Worm (Caenorhabditis elegans) whole organism, L2 larva: ENCODE data around the gene clec-143.

Experiments used
- F13H6.1 ChIP-seq: sonication (generic microtip); optimal IDR thresholded peaks from 2 replicates; lab custom pipeline; 2016; ENCODE audit warnings: missing genetic modification characterization, missing compliant biosample characterization
- R02D3.7 ChIP-seq: fragments of 150-350 bp; optimal IDR thresholded peaks from 2 replicates; lab custom pipeline; 2014; ENCODE audit warnings: missing biosample characterization, missing genetic modification characterization
- ama-1 ChIP-seq: fragments of 150-350 bp; optimal IDR thresholded peaks from 2 replicates; lab custom pipeline; 2018; ENCODE audit warnings: inconsistent platforms
- ceh-16 ChIP-seq: fragments of 150-350 bp; optimal IDR thresholded peaks from 2 replicates; lab custom pipeline; 2014; ENCODE audit warnings: missing biosample characterization, missing genetic modification characterization
- lin-39 ChIP-seq: fragments of 150-350 bp; optimal IDR thresholded peaks from 2 replicates; lab custom pipeline; 2014; ENCODE audit warnings: missing biosample characterization, missing genetic modification reagents, missing genetic modification characterization
- mdl-1 ChIP-seq, 2 experiments: fragments of 150-350 bp in 1 of 2; sonication (generic microtip) in 1 of 2; optimal IDR thresholded peaks; 2 replicates each; lab custom pipeline; 2017; ENCODE audit warnings: missing biosample characterization in 2 of 2, missing genetic modification characterization in 2 of 2

ce11 chrII:10447348-10448316 lies 22.5 kb downstream of the clec-143 start, which contains the start of gene ZK673.2:
- TF ChIP-seq ceh-16 (tag; lab: Kevin White, UChicago) (no peak), lin-39 (tag; lab: Kevin White, UChicago) (no peak), ama-1 (lab: Kevin White, UChicago) (peak; percentile 6), F13H6.1 (tag; lab: Kevin White, UChicago) (peak; percentile 12), R02D3.7 (tag; lab: Kevin White, UChicago) (no peak), mdl-1 (tag; optimal IDR thresholded peaks at IDR 0.05; lab: Kevin White, UChicago) (peak in 1 of 2 experiments; percentile 68)
